Worm (Caenorhabditis elegans) whole organism, L4 larva: ENCODE measurements around the gene E02C12.10.

Source experiments
- D1046.2 ChIP-seq: fragments of 200-800 bp; sonication (Bioruptor generic); IDR thresholded peaks from 2 replicates; pipeline ENCODE4 v1.3.6; 2022; ENCODE audit warnings: missing genetic modification characterization, missing compliant biosample characterization
- F26F4.8 ChIP-seq: fragments of 200-800 bp; sonication (Bioruptor generic); conservative IDR thresholded peaks from 2 replicates; pipeline ENCODE4 v1.3.6; 2022; ENCODE audit warnings: missing genetic modification characterization, missing compliant biosample characterization
- F44E2.7 ChIP-seq: fragments of 200-800 bp; sonication (Bioruptor generic); IDR thresholded peaks from 2 replicates; pipeline ENCODE4 v2.1.2; 2022; ENCODE audit warnings: missing genetic modification characterization, missing compliant biosample characterization
- F49E8.2 ChIP-seq: sonication (generic microtip); optimal IDR thresholded peaks from 2 replicates; lab custom pipeline; 2016; ENCODE audit warnings: missing compliant biosample characterization, mild to moderate bottlenecking, missing genetic modification characterization, borderline replicate concordance
- T26A8.4 ChIP-seq: fragments of 200-800 bp; sonication (Bioruptor generic); IDR thresholded peaks from 2 replicates; pipeline ENCODE4 v1.3.6; 2022; ENCODE audit warnings: missing genetic modification characterization, missing compliant biosample characterization
- Y105C5A.15 ChIP-seq: fragments of 200-800 bp; sonication (Bioruptor generic); IDR thresholded peaks from 2 replicates; pipeline ENCODE4 v1.3.6; 2022; ENCODE audit warnings: missing genetic modification characterization, missing compliant biosample characterization
- Y5F2A.4 ChIP-seq: fragments of 200-800 bp; sonication (Bioruptor generic); optimal IDR thresholded peaks from 2 replicates; lab custom pipeline; 2018; ENCODE audit warnings: mild to moderate bottlenecking, missing genetic modification characterization, missing compliant biosample characterization
- aha-1 ChIP-seq: fragments of 150-350 bp; peaks from one replicate; lab custom pipeline; 2014; ENCODE audit warnings: missing biosample characterization, missing genetic modification characterization
- ama-1 ChIP-seq: fragments of 150-350 bp; optimal IDR thresholded peaks from 2 replicates; lab custom pipeline; 2014; ENCODE audit warnings: inconsistent platforms, mixed read lengths
- ces-1 ChIP-seq: fragments of 150-350 bp; sonication (generic microtip); optimal IDR thresholded peaks from 4 replicates; lab custom pipeline; 2014; ENCODE audit warnings: missing biosample characterization, missing genetic modification reagents, missing genetic modification characterization
- daf-16 ChIP-seq, 3 experiments: sonication (generic microtip); optimal IDR thresholded peaks; 2 replicates each; lab custom pipeline; 2016 to 2017; ENCODE audit warnings: missing genetic modification characterization in 3 of 3, missing genetic modification reagents in 3 of 3, mild to moderate bottlenecking in 2 of 3, missing compliant biosample characterization in 2 of 3, missing biosample characterization in 1 of 3, moderate library complexity in 1 of 3
- daf-8 ChIP-seq: fragments of 200-800 bp; sonication (Bioruptor generic); IDR thresholded peaks from 2 replicates; pipeline ENCODE4 v1.3.6; 2022; ENCODE audit warnings: missing genetic modification characterization, missing compliant biosample characterization
- dmd-9 ChIP-seq: fragments of 200-800 bp; sonication (Bioruptor generic); IDR thresholded peaks from 2 replicates; pipeline ENCODE4 v1.3.6; 2022; ENCODE audit warnings: missing genetic modification reagents, missing genetic modification characterization, missing compliant biosample characterization
- duxl-1 ChIP-seq: sonication (generic microtip); optimal IDR thresholded peaks from 2 replicates; lab custom pipeline; 2016; ENCODE audit warnings: mild to moderate bottlenecking, missing genetic modification characterization, moderate library complexity, missing compliant biosample characterization; ENCODE audit not compliant: poor library complexity
- egl-27 ChIP-seq: sonication (generic microtip); optimal IDR thresholded peaks from 3 replicates; lab custom pipeline; 2017; ENCODE audit warnings: missing biosample characterization, missing genetic modification reagents, missing genetic modification characterization
- egl-43 ChIP-seq: fragments of 200-800 bp; sonication (Bioruptor generic); IDR thresholded peaks from 2 replicates; pipeline ENCODE4 v1.3.6; 2022; ENCODE audit warnings: missing genetic modification reagents, missing genetic modification characterization, missing compliant biosample characterization
- fkh-10 ChIP-seq: fragments of 150-350 bp; optimal IDR thresholded peaks from 2 replicates; lab custom pipeline; 2014; ENCODE audit warnings: missing biosample characterization, missing genetic modification reagents, missing genetic modification characterization
- jun-1 ChIP-seq: fragments of 150-350 bp; optimal IDR thresholded peaks from 2 replicates; lab custom pipeline; 2014; ENCODE audit warnings: missing biosample characterization, missing genetic modification reagents, missing genetic modification characterization
- lin-1 ChIP-seq: fragments of 200-800 bp; sonication (Bioruptor generic); IDR thresholded peaks from 2 replicates; pipeline ENCODE4 v1.3.6; 2022; ENCODE audit warnings: missing genetic modification reagents, missing genetic modification characterization, missing compliant biosample characterization
- lin-15B ChIP-seq: fragments of 150-350 bp; sonication (generic microtip); optimal IDR thresholded peaks from 3 replicates; lab custom pipeline; 2014; ENCODE audit warnings: missing biosample characterization, missing genetic modification characterization
- lir-3 ChIP-seq: sonication (generic microtip); optimal IDR thresholded peaks from 2 replicates; lab custom pipeline; 2016; ENCODE audit warnings: mild to moderate bottlenecking, missing genetic modification characterization, missing compliant biosample characterization
- madf-9 ChIP-seq: fragments of 200-800 bp; sonication (Bioruptor generic); conservative IDR thresholded peaks from 2 replicates; pipeline ENCODE4 v1.3.6; 2022; ENCODE audit warnings: missing genetic modification reagents, missing genetic modification characterization, missing compliant biosample characterization
- mep-1 ChIP-seq: fragments of 150-350 bp; sonication (generic microtip); optimal IDR thresholded peaks from 3 replicates; lab custom pipeline; 2014; ENCODE audit warnings: missing biosample characterization, missing genetic modification characterization
- mes-2 ChIP-seq: sonication (generic microtip); optimal IDR thresholded peaks from 2 replicates; lab custom pipeline; 2016; ENCODE audit warnings: missing genotype, mild to moderate bottlenecking, missing genetic modification characterization, missing compliant biosample characterization; ENCODE audit not compliant: poor library complexity, severe bottlenecking
- nhr-10 ChIP-seq: fragments of 150-350 bp; optimal IDR thresholded peaks from 2 replicates; lab custom pipeline; 2014; ENCODE audit warnings: missing biosample characterization, missing genetic modification characterization
- nhr-28 ChIP-seq: fragments of 150-350 bp; optimal IDR thresholded peaks from 2 replicates; lab custom pipeline; 2014; ENCODE audit warnings: missing biosample characterization, missing genetic modification characterization
- nhr-48 ChIP-seq: sonication (generic microtip); optimal IDR thresholded peaks from 2 replicates; lab custom pipeline; 2016; ENCODE audit warnings: mild to moderate bottlenecking, missing genetic modification characterization, missing compliant biosample characterization
- nhr-76 ChIP-seq: fragments of 150-350 bp; optimal IDR thresholded peaks from 2 replicates; lab custom pipeline; 2014; ENCODE audit warnings: missing biosample characterization, missing genetic modification characterization
- nhr-77 ChIP-seq: fragments of 150-350 bp; optimal IDR thresholded peaks from 2 replicates; lab custom pipeline; 2014; ENCODE audit warnings: missing biosample characterization, missing genetic modification characterization
- pha-4 ChIP-seq, 2 experiments: fragments of 150-350 bp in 1 of 2; fragments of 200-800 bp in 1 of 2; sonication (Bioruptor generic) in 1 of 2; IDR thresholded peaks in 1 of 2; optimal IDR thresholded peaks in 1 of 2; 2 replicates each; pipeline versions ENCODE4 v1.3.6 to Lab custom; 2014 to 2022; ENCODE audit warnings: missing genetic modification characterization in 2 of 2, missing genetic modification reagents in 2 of 2, missing biosample characterization in 1 of 2, missing compliant biosample characterization in 1 of 2
- php-3 ChIP-seq: fragments of 200-800 bp; sonication (Bioruptor generic); IDR thresholded peaks from 2 replicates; pipeline ENCODE4 v1.3.6; 2022; ENCODE audit warnings: missing genetic modification reagents, missing genetic modification characterization, missing compliant biosample characterization
- pqm-1 ChIP-seq: sonication (generic microtip); optimal IDR thresholded peaks from 2 replicates; lab custom pipeline; 2017; ENCODE audit warnings: missing biosample characterization, missing genetic modification characterization
- saeg-2 ChIP-seq: fragments of 200-800 bp; sonication (Bioruptor generic); IDR thresholded peaks from 2 replicates; pipeline ENCODE4 v1.3.6; 2022; ENCODE audit warnings: missing genetic modification reagents, missing genetic modification characterization, missing compliant biosample characterization
- sdz-12 ChIP-seq: fragments of 200-800 bp; sonication (Bioruptor generic); optimal IDR thresholded peaks from 2 replicates; lab custom pipeline; 2018; ENCODE audit warnings: mild to moderate bottlenecking, missing genetic modification characterization, missing compliant biosample characterization
- set-16 ChIP-seq: fragments of 200-800 bp; sonication (Bioruptor generic); IDR thresholded peaks from 2 replicates; pipeline ENCODE4 v1.3.6; 2022; ENCODE audit warnings: missing genetic modification reagents, missing genetic modification characterization, missing compliant biosample characterization
- skn-1 ChIP-seq: fragments of 150-350 bp; optimal IDR thresholded peaks from 2 replicates; lab custom pipeline; 2014; ENCODE audit warnings: missing biosample characterization, missing genetic modification characterization
- spr-1 ChIP-seq: sonication (generic microtip); optimal IDR thresholded peaks from 2 replicates; lab custom pipeline; 2016; ENCODE audit warnings: mild to moderate bottlenecking, missing genetic modification characterization, missing compliant biosample characterization
- unc-39 ChIP-seq: sonication (generic microtip); optimal IDR thresholded peaks from 2 replicates; lab custom pipeline; 2017; ENCODE audit warnings: missing biosample characterization, missing genetic modification characterization
- vab-7 ChIP-seq: fragments of 200-800 bp; sonication (Bioruptor generic); IDR thresholded peaks from 2 replicates; pipeline ENCODE4 v1.3.6; 2022; ENCODE audit warnings: missing genetic modification reagents, missing genetic modification characterization, missing compliant biosample characterization
- zip-11 ChIP-seq: fragments of 200-800 bp; sonication (Bioruptor generic); IDR thresholded peaks from 2 replicates; pipeline ENCODE4 v1.3.6; 2022; ENCODE audit warnings: missing genetic modification characterization, missing compliant biosample characterization

E02C12.10 gene

ce11 chrV:9423539-9423938 lies 45.3 kb upstream of the E02C12.10 start:
- no peak for TF ChIP-seq skn-1 (tag; lab: Kevin White, UChicago)
- no peak for TF ChIP-seq duxl-1
- TF ChIP-seq egl-27, result no peak
- no peak for TF ChIP-seq D1046.2 (GFP tag; lab: Robert Waterston, UW)
- TF ChIP-seq F26F4.8 (GFP tag; lab: Robert Waterston, UW), result no peak
- no peak for TF ChIP-seq vab-7 (GFP tag; lab: Robert Waterston, UW)
- TF ChIP-seq ces-1 (GFP tag; lab: Kevin White, UChicago), result no peak
- TF ChIP-seq daf-16 (GFP tag; optimal IDR thresholded peaks at IDR 0.05; lab: Kevin White, UChicago), result no peak
- no peak for TF ChIP-seq daf-16 (tag; optimal IDR thresholded peaks at IDR 0.05; lab: Kevin White, UChicago)
- no peak for TF ChIP-seq jun-1 (tag; lab: Kevin White, UChicago)
- TF ChIP-seq lin-15B (tag; lab: Kevin White, UChicago), result no peak
- no peak for TF ChIP-seq spr-1 (tag; lab: Kevin White, UChicago)
- no peak for TF ChIP-seq madf-9 (GFP tag; lab: Robert Waterston, UW)

- peak; percentile 12 for TF ChIP-seq mes-2
- peak; percentile 25; the same call in 1 of the 2 replicates for TF ChIP-seq set-16 (GFP tag; lab: Robert Waterston, UW)
- no peak for TF ChIP-seq pqm-1 (tag; lab: Kevin White, UChicago)
- TF ChIP-seq ama-1 (lab: Kevin White, UChicago), result no peak
- no peak for TF ChIP-seq nhr-10 (tag; lab: Kevin White, UChicago)
- TF ChIP-seq fkh-10 (GFP tag; lab: Kevin White, UChicago), result no peak
- peak; percentile 81 for TF ChIP-seq aha-1 (tag; lab: Kevin White, UChicago)
- TF ChIP-seq nhr-28 (tag; lab: Kevin White, UChicago), result no peak
- no peak for TF ChIP-seq mep-1 (tag; lab: Kevin White, UChicago)
- TF ChIP-seq unc-39 (tag; lab: Kevin White, UChicago), result no peak
- no peak for TF ChIP-seq lir-3 (tag; lab: Kevin White, UChicago)
- no peak for TF ChIP-seq egl-43 (GFP tag; lab: Robert Waterston, UW)
- peak; percentile 44; the same call in 1 of the 2 replicates for TF ChIP-seq madf-9 (GFP tag; lab: Robert Waterston, UW)
- no peak for TF ChIP-seq nhr-77 (tag; lab: Kevin White, UChicago)
- TF ChIP-seq ces-1 (GFP tag; lab: Kevin White, UChicago), result no peak
- TF ChIP-seq lin-1, result no peak
- no peak for TF ChIP-seq daf-8 (GFP tag; lab: Robert Waterston, UW)
- no peak for TF ChIP-seq Y5F2A.4 (GFP tag; lab: Kevin White, UChicago)
- no peak for TF ChIP-seq F49E8.2 (tag; lab: Kevin White, UChicago)
- no peak for TF ChIP-seq php-3
- TF ChIP-seq F44E2.7 (GFP tag; lab: Robert Waterston, UW), result no peak
These were observed 44.5 kb upstream of the E02C12.10 start for ce11 chrV:9422745-9423144.

ce11 chrV:9416624-9417023 lies 38.4 kb upstream of the E02C12.10 start, which contains the start of gene F36D4.1:
TSS of gene F36D4.1 (plus strand) at chrV:9416924.
- TF ChIP-seq aha-1 (tag; lab: Kevin White, UChicago) (no peak), nhr-76 (tag; lab: Kevin White, UChicago) (no peak), sdz-12 (GFP tag; lab: Kevin White, UChicago) (no peak), saeg-2 (GFP tag; lab: Robert Waterston, UW) (no peak), Y105C5A.15 (GFP tag; lab: Robert Waterston, UW) (no peak), egl-27 (no peak), zip-11 (no peak), T26A8.4 (GFP tag; lab: Robert Waterston, UW) (no peak), vab-7 (GFP tag; lab: Robert Waterston, UW) (no peak), dmd-9 (GFP tag; lab: Robert Waterston, UW) (no peak), nhr-28 (tag; lab: Kevin White, UChicago) (no peak), pha-4 (GFP tag; IDR thresholded peaks at IDR 0.05; lab: Robert Waterston, UW) (no peak), pha-4 (tag; optimal IDR thresholded peaks at IDR 0.05; lab: Kevin White, UChicago) (no peak), F49E8.2 (tag; lab: Kevin White, UChicago) (no peak), nhr-48 (tag; lab: Kevin White, UChicago) (no peak)
